Fruit fly (Drosophila melanogaster) whole organism, adult: ENCODE results near the gene Vm26Ac.

ENCODE experiments used
- CG11617 ChIP-seq: fragments of 200-800 bp; sonication (Bioruptor generic); optimal IDR thresholded peaks from 2 replicates; lab custom pipeline; 2017; ENCODE audit warnings: mild to moderate bottlenecking, missing biosample characterization, missing genetic modification reagents, missing genetic modification characterization
- CG12768 ChIP-seq: fragments of 200-800 bp; sonication (Bioruptor generic); optimal IDR thresholded peaks from 2 replicates; lab custom pipeline; 2017; ENCODE audit warnings: missing biosample characterization, missing genetic modification characterization, mild to moderate bottlenecking, moderate library complexity, missing genetic modification reagents
- CG14711 ChIP-seq: fragments of 200-800 bp; sonication (Bioruptor generic); optimal IDR thresholded peaks from 2 replicates; lab custom pipeline; 2018; ENCODE audit warnings: missing biosample characterization, mild to moderate bottlenecking, missing genetic modification characterization, moderate library complexity
- CG1620 ChIP-seq: fragments of 200-800 bp; sonication (Bioruptor generic); optimal IDR thresholded peaks from 2 replicates; lab custom pipeline; 2016; ENCODE audit warnings: missing biosample characterization, missing genetic modification characterization
- CG33017 ChIP-seq: fragments of 200-800 bp; sonication (Bioruptor generic); optimal IDR thresholded peaks from 2 replicates; lab custom pipeline; 2018; ENCODE audit warnings: missing biosample characterization, mild to moderate bottlenecking, missing genetic modification characterization, moderate library complexity
- CG5204 ChIP-seq: fragments of 200-800 bp; sonication (Bioruptor generic); optimal IDR thresholded peaks from 2 replicates; lab custom pipeline; 2016; ENCODE audit warnings: missing biosample characterization, missing genetic modification characterization
- CG7045 ChIP-seq: fragments of 200-800 bp; sonication (Bioruptor generic); optimal IDR thresholded peaks from 2 replicates; lab custom pipeline; 2017; ENCODE audit warnings: missing biosample characterization, mild to moderate bottlenecking, missing genetic modification characterization
- CG7101 ChIP-seq: fragments of 200-800 bp; sonication (Bioruptor generic); optimal IDR thresholded peaks from 2 replicates; lab custom pipeline; 2018; ENCODE audit warnings: missing biosample characterization, mild to moderate bottlenecking, missing genetic modification characterization, moderate library complexity
- Clk ChIP-seq: fragments of 200-800 bp; sonication (Bioruptor generic); optimal IDR thresholded peaks from 2 replicates; lab custom pipeline; 2017; ENCODE audit warnings: missing biosample characterization, missing genetic modification characterization
- Crg-1 ChIP-seq: fragments of 200-800 bp; sonication (Bioruptor generic); optimal IDR thresholded peaks from 2 replicates; lab custom pipeline; 2016; ENCODE audit warnings: missing biosample characterization, missing genetic modification characterization
- Hr96 ChIP-seq: fragments of 200-800 bp; sonication (Bioruptor generic); optimal IDR thresholded peaks from 2 replicates; lab custom pipeline; 2016; ENCODE audit warnings: missing biosample characterization, missing genetic modification characterization
- Mnt ChIP-seq: fragments of 200-800 bp; sonication (Bioruptor generic); optimal IDR thresholded peaks from 2 replicates; lab custom pipeline; 2016; ENCODE audit warnings: missing biosample characterization, mild to moderate bottlenecking, missing genetic modification characterization
- bab1 ChIP-seq: fragments of 200-800 bp; sonication (Bioruptor generic); optimal IDR thresholded peaks from 3 replicates; lab custom pipeline; 2019; ENCODE audit warnings: missing biosample characterization, mild to moderate bottlenecking, missing genetic modification characterization, moderate library complexity
- cic ChIP-seq: fragments of 200-800 bp; sonication (Bioruptor generic); optimal IDR thresholded peaks from 2 replicates; lab custom pipeline; 2017; ENCODE audit warnings: missing biosample characterization, mild to moderate bottlenecking, missing genetic modification characterization, moderate library complexity
- cnc ChIP-seq, 2 experiments: fragments of >200 bp; optimal IDR thresholded peaks; 2 replicates each; lab custom pipeline; 2017
- kay ChIP-seq: fragments of 200-800 bp; sonication (Bioruptor generic); peaks from one replicate; lab custom pipeline; 2016; ENCODE audit warnings: missing biosample characterization, missing genetic modification characterization, borderline replicate concordance
- ovo ChIP-seq: fragments of 200-800 bp; sonication (Bioruptor generic); optimal IDR thresholded peaks from 2 replicates; lab custom pipeline; 2016; ENCODE audit warnings: missing biosample characterization, missing genetic modification characterization
- pad ChIP-seq: fragments of 200-800 bp; sonication (Bioruptor generic); optimal IDR thresholded peaks from 3 replicates; lab custom pipeline; 2017; ENCODE audit warnings: missing biosample characterization, missing genetic modification characterization, mild to moderate bottlenecking, moderate library complexity, missing genetic modification reagents
- tj ChIP-seq: fragments of 200-800 bp; sonication (Bioruptor generic); optimal IDR thresholded peaks from 3 replicates; lab custom pipeline; 2017; ENCODE audit warnings: missing biosample characterization, mild to moderate bottlenecking, missing genetic modification characterization, moderate library complexity
- toe ChIP-seq: fragments of 200-800 bp; sonication (Bioruptor generic); optimal IDR thresholded peaks from 2 replicates; lab custom pipeline; 2016; ENCODE audit warnings: missing biosample characterization, missing genetic modification characterization

Vm26Ac gene

dm6 chr2L:5927363-5927762 lies 31.1 kb downstream of the Vm26Ac start:
- TF ChIP-seq toe (GFP tag; lab: Kevin White, UChicago) (no peak), CG5204 (GFP tag; lab: Kevin White, UChicago) (no peak), ovo (GFP tag; lab: Kevin White, UChicago) (no peak), tj (GFP tag; lab: Kevin White, UChicago) (no peak), bab1 (GFP tag; lab: Kevin White, UChicago) (no peak), cnc (optimal IDR thresholded peaks at IDR 0.05; lab: Kevin White, UChicago) (no peak), Hr96 (GFP tag; lab: Kevin White, UChicago) (no peak), CG33017 (tag; lab: Kevin White, UChicago) (no peak), Mnt (GFP tag; lab: Kevin White, UChicago) (no peak), CG1620 (no peak)

- TF ChIP-seq CG7101 (no peak), CG33017 (tag; lab: Kevin White, UChicago) (no peak), tj (GFP tag; lab: Kevin White, UChicago) (no peak), ovo (GFP tag; lab: Kevin White, UChicago) (no peak), Crg-1 (no peak), CG14711 (no peak), CG11617 (GFP tag; lab: Kevin White, UChicago) (no peak), pad (GFP tag; lab: Kevin White, UChicago) (no peak), CG12768 (GFP tag; lab: Kevin White, UChicago) (no peak), cic (GFP tag; lab: Kevin White, UChicago) (no peak), CG7045 (GFP tag; lab: Kevin White, UChicago) (no peak), Mnt (GFP tag; lab: Kevin White, UChicago) (no peak), CG1620 (no peak), Clk (no peak), Hr96 (GFP tag; lab: Kevin White, UChicago) (no peak)
Observed at dm6 chr2L:5925637-5926036, 32.8 kb downstream of the Vm26Ac start, which contains the start of gene dsf. TSS of gene dsf (plus strand) at chr2L:5925937.

dm6 chr2L:5925164-5925563 lies 33.3 kb downstream of the Vm26Ac start:
- TF ChIP-seq tj (GFP tag; lab: Kevin White, UChicago), result no peak
- no peak for TF ChIP-seq CG7045 (GFP tag; lab: Kevin White, UChicago)
- TF ChIP-seq pad (GFP tag; lab: Kevin White, UChicago), result no peak
- no peak for TF ChIP-seq kay (GFP tag; lab: Kevin White, UChicago)
- no peak for TF ChIP-seq CG11617 (GFP tag; lab: Kevin White, UChicago)
- TF ChIP-seq Clk, result no peak
- no peak for TF ChIP-seq CG33017 (tag; lab: Kevin White, UChicago)
- no peak for TF ChIP-seq ovo (GFP tag; lab: Kevin White, UChicago)
- TF ChIP-seq Crg-1, result no peak
- TF ChIP-seq CG14711, result no peak
- no peak for TF ChIP-seq CG5204 (GFP tag; lab: Kevin White, UChicago)
- no peak for TF ChIP-seq Hr96 (GFP tag; lab: Kevin White, UChicago)
- TF ChIP-seq CG12768 (GFP tag; lab: Kevin White, UChicago), result no peak
- TF ChIP-seq bab1 (GFP tag; lab: Kevin White, UChicago), result no peak
- no peak for TF ChIP-seq CG1620
- no peak for TF ChIP-seq cnc (optimal IDR thresholded peaks at IDR 0.05; lab: Kevin White, UChicago)
- no peak for TF ChIP-seq cic (GFP tag; lab: Kevin White, UChicago)
- no peak for TF ChIP-seq Mnt (GFP tag; lab: Kevin White, UChicago)

- no peak for TF ChIP-seq cnc (optimal IDR thresholded peaks at IDR 0.05; lab: Kevin White, UChicago)
- no peak for TF ChIP-seq kay (GFP tag; lab: Kevin White, UChicago)
- TF ChIP-seq cic (GFP tag; lab: Kevin White, UChicago), result no peak
Observed at dm6 chr2L:5923603-5924138, 34.8 kb downstream of the Vm26Ac start, which contains the start of gene CG9016. TSS of gene CG9016 (minus strand) at chr2L:5923653.

- TF ChIP-seq cic (GFP tag; lab: Kevin White, UChicago), result no peak
- no peak for TF ChIP-seq CG7045 (GFP tag; lab: Kevin White, UChicago)
- TF ChIP-seq Mnt (GFP tag; lab: Kevin White, UChicago), result no peak
- no peak for TF ChIP-seq CG7101
- TF ChIP-seq Crg-1, result no peak
- TF ChIP-seq Clk, result no peak
- no peak for TF ChIP-seq CG12768 (GFP tag; lab: Kevin White, UChicago)
- no peak for TF ChIP-seq CG5204 (GFP tag; lab: Kevin White, UChicago)
- no peak for TF ChIP-seq CG33017 (tag; lab: Kevin White, UChicago)
- TF ChIP-seq CG14711, result no peak
- no peak for TF ChIP-seq pad (GFP tag; lab: Kevin White, UChicago)
- TF ChIP-seq Hr96 (GFP tag; lab: Kevin White, UChicago), result no peak
- no peak for TF ChIP-seq kay (GFP tag; lab: Kevin White, UChicago)
- TF ChIP-seq ovo (GFP tag; lab: Kevin White, UChicago), result no peak
- no peak for TF ChIP-seq tj (GFP tag; lab: Kevin White, UChicago)
- TF ChIP-seq cnc (optimal IDR thresholded peaks at IDR 0.05; lab: Kevin White, UChicago), result no peak
- no peak for TF ChIP-seq toe (GFP tag; lab: Kevin White, UChicago)
Observed at dm6 chr2L:5910189-5910588, 48.2 kb downstream of the Vm26Ac start, which contains the start of gene CG14000. TSS of gene CG14000 (minus strand) at chr2L:5910289.
